Worm (Caenorhabditis elegans) whole organism, early embryonic: ENCODE results near the gene his-35.

Experiments used
- B0310.2 ChIP-seq: sonication (generic microtip); optimal IDR thresholded peaks from 2 replicates; lab custom pipeline; 2016; ENCODE audit warnings: mild to moderate bottlenecking, missing genetic modification characterization, missing compliant biosample characterization
- F13C5.2 ChIP-seq: sonication (generic microtip); optimal IDR thresholded peaks from 2 replicates; lab custom pipeline; 2017; ENCODE audit warnings: mild to moderate bottlenecking, missing genetic modification characterization, inconsistent platforms, missing compliant biosample characterization
- aly-1 ChIP-seq: sonication (generic microtip); optimal IDR thresholded peaks from 2 replicates; lab custom pipeline; 2016; ENCODE audit warnings: missing genetic modification characterization, missing compliant biosample characterization
- ama-1 ChIP-seq: fragments of 150-350 bp; optimal IDR thresholded peaks from 2 replicates; lab custom pipeline; 2014
- ceh-13 ChIP-seq: fragments of 200-800 bp; sonication (Bioruptor generic); optimal IDR thresholded peaks from 2 replicates; lab custom pipeline; 2018; ENCODE audit warnings: mild to moderate bottlenecking, missing genetic modification characterization, missing compliant biosample characterization
- ets-7 ChIP-seq: sonication (generic microtip); optimal IDR thresholded peaks from 2 replicates; lab custom pipeline; 2016; ENCODE audit warnings: missing genotype, missing genetic modification characterization, missing compliant biosample characterization
- flt-1 ChIP-seq: fragments of 200-800 bp; sonication (Bioruptor generic); IDR thresholded peaks from 2 replicates; pipeline ENCODE4 v1.3.6; 2022; ENCODE audit warnings: missing genetic modification characterization, missing compliant biosample characterization
- hmbx-1 ChIP-seq: sonication (generic microtip); optimal IDR thresholded peaks from 2 replicates; lab custom pipeline; 2016; ENCODE audit warnings: mild to moderate bottlenecking, missing genetic modification characterization, missing compliant biosample characterization
- hmg-4 ChIP-seq: fragments of 200-800 bp; sonication (Bioruptor generic); optimal IDR thresholded peaks from 2 replicates; lab custom pipeline; 2018; ENCODE audit warnings: mild to moderate bottlenecking, missing genetic modification characterization, missing compliant biosample characterization
- hnd-1 ChIP-seq: sonication (generic microtip); optimal IDR thresholded peaks from 2 replicates; lab custom pipeline; 2016; ENCODE audit warnings: missing genetic modification characterization, missing compliant biosample characterization
- pes-1 ChIP-seq: fragments of 200-800 bp; sonication (Bioruptor generic); IDR thresholded peaks from 2 replicates; pipeline ENCODE4 v1.3.6; 2022; ENCODE audit warnings: missing genetic modification reagents, missing genetic modification characterization, missing compliant biosample characterization
- tbx-11 ChIP-seq: fragments of 200-800 bp; sonication (Bioruptor generic); IDR thresholded peaks from 2 replicates; pipeline ENCODE4 v1.3.6; 2022; ENCODE audit warnings: missing genetic modification characterization, missing compliant biosample characterization
- tra-4 ChIP-seq: sonication (generic microtip); optimal IDR thresholded peaks from 2 replicates; lab custom pipeline; 2017; ENCODE audit warnings: missing genetic modification characterization, missing compliant biosample characterization

- TF ChIP-seq ama-1 (lab: Kevin White, UChicago) (no peak), pes-1 (GFP tag; lab: Robert Waterston, UW) (no peak), B0310.2 (no peak), ceh-13 (GFP tag; lab: Kevin White, UChicago) (no peak), tbx-11 (no peak), ets-7 (tag; lab: Kevin White, UChicago) (no peak), tra-4 (tag; lab: Kevin White, UChicago) (no peak), hmg-4 (GFP tag; lab: Kevin White, UChicago) (no peak), hnd-1 (tag; lab: Kevin White, UChicago) (no peak), flt-1 (GFP tag; lab: Robert Waterston, UW) (no peak), hmbx-1 (tag; lab: Kevin White, UChicago) (no peak), F13C5.2 (tag; lab: Kevin White, UChicago) (no peak), aly-1 (tag; lab: Kevin White, UChicago) (no peak)
Measured at ce11 chrV:9583323-9583644, 38.2 kb upstream of the his-35 start, which contains the start of gene K09G1.1.
